Fruit fly (Drosophila melanogaster) whole organism, adult: ENCODE results near the gene Scgalpha.

Experiments
- CG11617 ChIP-seq: fragments of 200-800 bp; sonication (Bioruptor generic); optimal IDR thresholded peaks from 2 replicates; lab custom pipeline; 2017; ENCODE audit warnings: mild to moderate bottlenecking, missing biosample characterization, missing genetic modification reagents, missing genetic modification characterization
- CG12768 ChIP-seq: fragments of 200-800 bp; sonication (Bioruptor generic); optimal IDR thresholded peaks from 2 replicates; lab custom pipeline; 2017; ENCODE audit warnings: missing biosample characterization, missing genetic modification characterization, mild to moderate bottlenecking, moderate library complexity, missing genetic modification reagents
- CG14711 ChIP-seq: fragments of 200-800 bp; sonication (Bioruptor generic); optimal IDR thresholded peaks from 2 replicates; lab custom pipeline; 2018; ENCODE audit warnings: missing biosample characterization, mild to moderate bottlenecking, missing genetic modification characterization, moderate library complexity
- CG1620 ChIP-seq: fragments of 200-800 bp; sonication (Bioruptor generic); optimal IDR thresholded peaks from 2 replicates; lab custom pipeline; 2016; ENCODE audit warnings: missing biosample characterization, missing genetic modification characterization
- CG5204 ChIP-seq: fragments of 200-800 bp; sonication (Bioruptor generic); optimal IDR thresholded peaks from 2 replicates; lab custom pipeline; 2016; ENCODE audit warnings: missing biosample characterization, missing genetic modification characterization
- CG7045 ChIP-seq: fragments of 200-800 bp; sonication (Bioruptor generic); optimal IDR thresholded peaks from 2 replicates; lab custom pipeline; 2017; ENCODE audit warnings: missing biosample characterization, mild to moderate bottlenecking, missing genetic modification characterization
- Clk ChIP-seq: fragments of 200-800 bp; sonication (Bioruptor generic); optimal IDR thresholded peaks from 2 replicates; lab custom pipeline; 2017; ENCODE audit warnings: missing biosample characterization, missing genetic modification characterization
- Hr96 ChIP-seq: fragments of 200-800 bp; sonication (Bioruptor generic); optimal IDR thresholded peaks from 2 replicates; lab custom pipeline; 2016; ENCODE audit warnings: missing biosample characterization, missing genetic modification characterization
- Mnt ChIP-seq: fragments of 200-800 bp; sonication (Bioruptor generic); optimal IDR thresholded peaks from 2 replicates; lab custom pipeline; 2016; ENCODE audit warnings: missing biosample characterization, mild to moderate bottlenecking, missing genetic modification characterization
- bab1 ChIP-seq: fragments of 200-800 bp; sonication (Bioruptor generic); optimal IDR thresholded peaks from 3 replicates; lab custom pipeline; 2019; ENCODE audit warnings: missing biosample characterization, mild to moderate bottlenecking, missing genetic modification characterization, moderate library complexity
- cic ChIP-seq: fragments of 200-800 bp; sonication (Bioruptor generic); optimal IDR thresholded peaks from 2 replicates; lab custom pipeline; 2017; ENCODE audit warnings: missing biosample characterization, mild to moderate bottlenecking, missing genetic modification characterization, moderate library complexity
- cnc ChIP-seq, 2 experiments: fragments of >200 bp; optimal IDR thresholded peaks; 2 replicates each; lab custom pipeline; 2017
- pad ChIP-seq: fragments of 200-800 bp; sonication (Bioruptor generic); optimal IDR thresholded peaks from 3 replicates; lab custom pipeline; 2017; ENCODE audit warnings: missing biosample characterization, missing genetic modification characterization, mild to moderate bottlenecking, moderate library complexity, missing genetic modification reagents
- tj ChIP-seq: fragments of 200-800 bp; sonication (Bioruptor generic); optimal IDR thresholded peaks from 3 replicates; lab custom pipeline; 2017; ENCODE audit warnings: missing biosample characterization, mild to moderate bottlenecking, missing genetic modification characterization, moderate library complexity

DNA sequence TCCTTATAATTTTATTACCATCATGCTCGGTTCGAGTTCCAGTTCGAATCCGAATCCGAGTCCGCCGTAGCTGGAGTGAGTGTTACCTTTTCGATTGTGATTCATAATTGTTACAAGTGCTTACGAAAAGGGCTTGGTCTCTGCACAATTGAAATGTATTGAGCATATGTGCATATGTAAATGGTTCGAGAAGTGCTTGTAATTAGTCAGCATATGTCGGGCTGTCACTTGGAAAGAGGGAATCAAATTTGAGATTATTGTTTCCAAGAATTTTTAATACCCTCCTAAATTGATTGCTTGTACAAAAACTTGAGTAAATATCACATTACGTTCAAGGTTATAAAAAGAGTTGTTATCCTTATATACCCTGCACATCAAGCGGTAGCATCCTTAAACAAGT, 9.8 kb upstream of the Scgalpha start:
- TF ChIP-seq CG7045 (GFP tag; lab: Kevin White, UChicago) (no peak), Hr96 (GFP tag; lab: Kevin White, UChicago) (no peak), Clk (GFP tag; lab: Kevin White, UChicago) (no peak), pad (GFP tag; lab: Kevin White, UChicago) (no peak), CG5204 (GFP tag; lab: Kevin White, UChicago) (no peak), tj (GFP tag; lab: Kevin White, UChicago) (no peak), Mnt (GFP tag; lab: Kevin White, UChicago) (no peak), cic (no peak), CG12768 (no peak), CG1620 (GFP tag; lab: Kevin White, UChicago) (no peak), cnc (optimal IDR thresholded peaks at IDR 0.05; lab: Kevin White, UChicago) (no peak), CG14711 (tag; lab: Kevin White, UChicago) (no peak), CG11617 (no peak), bab1 (GFP tag; lab: Kevin White, UChicago) (no peak)
